Worm (Caenorhabditis elegans) whole organism, late embryonic: ENCODE results near the gene amph-1.
"Not testable (repeated sequence)": the region's sequence is repeated elsewhere in the genome, so short reads cannot be mapped to it uniquely, and the experiment has no call there.

ENCODE experiments used
- K02D7.2 ChIP-seq: sonication (generic microtip); optimal IDR thresholded peaks from 2 replicates; lab custom pipeline; 2017; ENCODE audit warnings: mild to moderate bottlenecking, missing genetic modification characterization, missing compliant biosample characterization
- ceh-30 ChIP-seq: fragments of 150-350 bp; optimal IDR thresholded peaks from 2 replicates; lab custom pipeline; 2014; ENCODE audit warnings: missing biosample characterization, missing genetic modification characterization
- ceh-45 ChIP-seq: fragments of 200-800 bp; sonication (Bioruptor generic); IDR thresholded peaks from 2 replicates; pipeline ENCODE4 v1.3.6; 2022; ENCODE audit warnings: missing genetic modification reagents, missing genetic modification characterization, missing compliant biosample characterization
- ceh-9 ChIP-seq: sonication (generic microtip); optimal IDR thresholded peaks from 2 replicates; lab custom pipeline; 2016; ENCODE audit warnings: mild to moderate bottlenecking, missing genetic modification characterization, inconsistent platforms, missing compliant biosample characterization
- che-1 ChIP-seq: sonication (generic microtip); optimal IDR thresholded peaks from 2 replicates; lab custom pipeline; 2016; ENCODE audit warnings: mild to moderate bottlenecking, missing genetic modification characterization, missing compliant biosample characterization
- elt-2 ChIP-seq: sonication (generic microtip); optimal IDR thresholded peaks from 2 replicates; lab custom pipeline; 2016; ENCODE audit warnings: missing genetic modification reagents, missing genetic modification characterization, missing compliant biosample characterization
- ets-4 ChIP-seq: sonication (generic microtip); optimal IDR thresholded peaks from 2 replicates; lab custom pipeline; 2016; ENCODE audit warnings: missing genetic modification characterization, missing compliant biosample characterization
- fax-1 ChIP-seq: sonication (generic microtip); optimal IDR thresholded peaks from 2 replicates; lab custom pipeline; 2016; ENCODE audit warnings: missing genotype, missing genetic modification characterization, missing compliant biosample characterization
- fkh-10 ChIP-seq: fragments of 150-350 bp; optimal IDR thresholded peaks from 2 replicates; lab custom pipeline; 2014; ENCODE audit warnings: missing biosample characterization, missing genetic modification reagents, missing genetic modification characterization
- hlh-15 ChIP-seq: sonication (generic microtip); optimal IDR thresholded peaks from 2 replicates; lab custom pipeline; 2016; ENCODE audit warnings: missing genetic modification characterization, missing compliant biosample characterization
- hlh-8 ChIP-seq: sonication (generic microtip); optimal IDR thresholded peaks from 2 replicates; lab custom pipeline; 2016; ENCODE audit warnings: missing genotype, missing genetic modification characterization, missing compliant biosample characterization
- madf-2 ChIP-seq: sonication (generic microtip); optimal IDR thresholded peaks from 2 replicates; lab custom pipeline; 2017; ENCODE audit warnings: missing genetic modification characterization, missing compliant biosample characterization
- nfya-1 ChIP-seq: sonication (generic microtip); optimal IDR thresholded peaks from 2 replicates; lab custom pipeline; 2017; ENCODE audit warnings: missing genetic modification characterization, mild to moderate bottlenecking, missing compliant biosample characterization, antibody characterized with exemption, moderate library complexity
- nhr-232 ChIP-seq: sonication (generic microtip); optimal IDR thresholded peaks from 2 replicates; lab custom pipeline; 2016; ENCODE audit warnings: missing genetic modification characterization, missing compliant biosample characterization
- pag-3 ChIP-seq: sonication (generic microtip); optimal IDR thresholded peaks from 2 replicates; lab custom pipeline; 2016; ENCODE audit warnings: missing compliant biosample characterization, missing genetic modification characterization, borderline replicate concordance
- pat-9 ChIP-seq: fragments of 200-800 bp; sonication (Bioruptor generic); optimal IDR thresholded peaks from 2 replicates; lab custom pipeline; 2018; ENCODE audit warnings: mild to moderate bottlenecking, missing genetic modification characterization, moderate library complexity, missing compliant biosample characterization
- pha-4 ChIP-seq: fragments of 150-350 bp; optimal IDR thresholded peaks from 2 replicates; lab custom pipeline; 2018; ENCODE audit warnings: missing biosample characterization, missing genetic modification reagents, missing genetic modification characterization
- ref-2 ChIP-seq: sonication (generic microtip); optimal IDR thresholded peaks from 2 replicates; lab custom pipeline; 2016; ENCODE audit warnings: missing genetic modification characterization, missing compliant biosample characterization
- ttx-3 ChIP-seq: sonication (generic microtip); optimal IDR thresholded peaks from 2 replicates; lab custom pipeline; 2016; ENCODE audit warnings: missing genetic modification reagents, missing genetic modification characterization, missing compliant biosample characterization
- unc-3 ChIP-seq, 2 experiments: fragments of 200-800 bp in 1 of 2; sonication (Bioruptor generic) in 1 of 2; sonication (generic microtip) in 1 of 2; conservative IDR thresholded peaks in 1 of 2; optimal IDR thresholded peaks in 1 of 2; 2 replicates each; pipeline versions ENCODE4 v1.3.6 to Lab custom; 2016 to 2022; ENCODE audit warnings: missing compliant biosample characterization in 2 of 2, missing genetic modification characterization in 2 of 2, missing genetic modification reagents in 1 of 2
- zip-5 ChIP-seq: sonication (generic microtip); optimal IDR thresholded peaks from 2 replicates; lab custom pipeline; 2016; ENCODE audit warnings: missing genetic modification characterization, missing compliant biosample characterization

amph-1 gene

DNA sequence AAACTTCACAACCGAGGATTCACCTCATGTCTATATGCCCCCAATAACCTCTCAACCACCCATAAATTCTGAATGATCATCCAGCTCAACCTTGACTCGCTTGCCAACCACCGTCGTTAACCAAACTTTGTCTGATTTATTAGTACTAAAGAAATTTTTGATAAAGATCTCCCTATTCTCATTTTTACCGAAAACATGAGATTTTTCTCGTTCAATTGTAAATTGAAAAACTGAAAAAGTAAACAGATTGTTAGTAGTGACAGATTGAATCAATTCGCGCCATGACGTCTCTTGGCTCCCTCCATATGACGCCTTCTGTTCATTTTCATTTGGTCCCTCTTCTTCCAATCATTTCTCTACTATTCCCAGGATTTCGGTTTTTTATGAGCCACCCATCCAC, 39.7 kb downstream of the amph-1 start:
- no peak for TF ChIP-seq zip-5
- no peak for TF ChIP-seq nhr-232 (tag; lab: Kevin White, UChicago)
- no peak for TF ChIP-seq ets-4 (tag; lab: Kevin White, UChicago)
- no peak for TF ChIP-seq ref-2 (tag; lab: Kevin White, UChicago)
- TF ChIP-seq che-1 (tag; lab: Kevin White, UChicago): no peak
- TF ChIP-seq pat-9 (tag; lab: Kevin White, UChicago): no peak
- TF ChIP-seq pag-3 (tag; lab: Kevin White, UChicago): no peak
- TF ChIP-seq nfya-1 (tag; lab: Kevin White, UChicago): no peak
- TF ChIP-seq fax-1 (tag; lab: Kevin White, UChicago): no peak
- no peak for TF ChIP-seq ceh-30 (tag; lab: Kevin White, UChicago)
- no peak for TF ChIP-seq hlh-8 (tag; lab: Kevin White, UChicago)
- no peak for TF ChIP-seq fkh-10
- TF ChIP-seq unc-3 (GFP tag; conservative IDR thresholded peaks at IDR 0.05; lab: Robert Waterston, UW): no peak
- no peak for TF ChIP-seq unc-3 (tag; optimal IDR thresholded peaks at IDR 0.05; lab: Kevin White, UChicago)
- TF ChIP-seq pha-4 (tag; lab: Kevin White, UChicago): no peak
- no peak for TF ChIP-seq ceh-9 (tag; lab: Kevin White, UChicago)

DNA sequence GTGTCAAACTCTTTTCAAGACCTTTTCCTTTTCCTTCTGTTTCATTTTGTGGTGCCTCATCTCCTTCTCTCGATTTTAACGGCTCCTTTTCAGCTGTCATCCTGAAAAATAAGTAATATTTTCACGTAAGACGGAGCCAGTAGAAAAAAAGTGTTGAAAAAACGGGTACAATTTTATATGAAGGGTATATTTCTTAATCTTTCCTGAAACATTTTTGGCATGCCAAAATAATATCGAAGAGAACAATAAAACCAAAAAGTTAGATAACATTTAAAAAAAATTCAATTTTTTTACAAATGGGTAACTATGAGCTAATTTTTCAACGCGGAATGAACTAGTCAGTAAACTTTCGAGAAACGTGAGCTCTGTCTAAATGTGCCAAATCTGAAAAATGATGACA, 46.1 kb downstream of the amph-1 start, which contains the start of gene aat-1:
Gene aat-1 (minus strand): TSS at position 101 of the 400 bp plus-strand sequence.
- TF ChIP-seq hlh-8 (tag; lab: Kevin White, UChicago): no peak
- no peak for TF ChIP-seq zip-5
- TF ChIP-seq ttx-3 (tag; lab: Kevin White, UChicago): no peak
- no peak for TF ChIP-seq ref-2 (tag; lab: Kevin White, UChicago)
- TF ChIP-seq ceh-45: no peak
- no peak for TF ChIP-seq madf-2 (tag; lab: Kevin White, UChicago)
- no peak for TF ChIP-seq fax-1 (tag; lab: Kevin White, UChicago)
- TF ChIP-seq ceh-30 (tag; lab: Kevin White, UChicago): no peak

DNA sequence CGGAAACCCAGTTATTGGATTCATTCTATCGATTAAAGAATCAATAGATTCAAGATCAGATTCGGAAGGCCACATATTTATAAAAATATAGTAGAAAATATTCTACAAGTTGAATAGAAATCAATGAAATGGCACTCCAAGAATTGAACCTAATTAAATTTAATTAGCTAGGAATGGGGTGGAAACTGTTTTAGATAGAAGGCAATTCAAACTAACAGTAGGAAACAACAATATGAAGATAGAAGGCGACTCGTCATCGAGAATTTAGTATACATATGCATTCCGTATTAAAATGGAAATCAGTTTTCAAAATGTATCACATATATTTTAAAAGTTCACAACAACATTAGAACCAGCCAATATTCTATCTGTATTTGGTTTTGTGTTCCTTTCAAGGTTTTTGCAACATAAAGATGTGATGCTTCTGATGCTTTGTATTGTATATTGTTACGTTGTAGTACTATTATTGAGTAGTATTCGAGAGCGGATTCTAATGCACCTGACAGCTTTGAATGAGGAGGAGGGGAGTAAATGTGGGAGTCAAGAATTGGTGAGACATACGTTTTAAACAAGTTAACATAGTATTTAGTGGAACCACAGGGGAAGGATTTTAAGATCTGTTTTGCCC, 51.8 kb downstream of the amph-1 start, which contains the start of the genes F27C8.3 and F27C8.2:
Gene F27C8.3 (minus strand): TSS at position 101 of the 628 bp plus-strand sequence.
Gene F27C8.2 (plus strand): TSS at position 578 of the 628 bp plus-strand sequence.
- TF ChIP-seq K02D7.2, hlh-15, elt-2 (tag; lab: Kevin White, UChicago): not testable (repeated sequence)
